Worm (Caenorhabditis elegans): Measurements from ENCODE around the gene srz-56.

DNA sequence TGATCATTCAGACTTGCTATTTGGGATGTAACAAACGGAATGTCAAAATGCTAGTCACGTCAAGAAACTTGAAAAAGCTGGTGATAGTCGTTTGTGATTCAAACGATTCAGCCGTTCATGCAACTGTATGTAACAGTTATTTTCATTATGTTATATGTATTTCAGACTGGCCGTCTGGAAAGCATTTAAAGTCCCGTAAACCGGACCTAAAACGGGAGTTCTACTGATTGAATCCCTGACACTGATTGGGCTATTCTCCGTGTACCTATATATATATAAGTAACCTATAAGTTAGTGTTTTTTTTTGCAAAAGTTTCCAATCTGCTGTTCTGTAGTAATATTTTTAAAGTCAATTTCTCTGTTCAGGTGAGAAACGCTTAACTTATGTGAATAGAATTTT, 3.0 kb downstream of the srz-56 start:
- TF ChIP-seq unc-120 (tag; optimal IDR thresholded peaks at IDR 0.05; ENCODE audit: poor library complexity, severe bottlenecking) (no peak), nhr-12 (tag; optimal IDR thresholded peaks at IDR 0.05) (no peak), ces-1 (GFP tag; optimal IDR thresholded peaks at IDR 0.05) (no peak), nhr-237 (tag; optimal IDR thresholded peaks at IDR 0.05) (no peak), unc-62 (GFP tag; optimal IDR thresholded peaks at IDR 0.05) (no peak), ztf-11 (tag; optimal IDR thresholded peaks at IDR 0.05) (no peak), zip-8 (tag; optimal IDR thresholded peaks at IDR 0.05) (no peak), lin-13 (tag; optimal IDR thresholded peaks at IDR 0.05) (no peak), nhr-76 (tag; optimal IDR thresholded peaks at IDR 0.05) (no peak), ceh-39 (tag; optimal IDR thresholded peaks at IDR 0.05) (no peak), snpc-4 (tag; optimal IDR thresholded peaks at IDR 0.05) (no peak)
